Worm (Caenorhabditis elegans): ENCODE measurements around the gene hum-10.
A peak's percentile ranks its signal among the peaks of the same experiment; 100 is the strongest.

The hum-10 gene

ce11 chrX:4759718-4760117 lies 22.4 kb downstream of the hum-10 start:
- TF ChIP-seq nhr-76 (tag; optimal IDR thresholded peaks at IDR 0.05) (no peak), nhr-43 (tag; optimal IDR thresholded peaks at IDR 0.05; ENCODE audit: poor library complexity, severe bottlenecking) (no peak), nhr-77 (tag; optimal IDR thresholded peaks at IDR 0.05) (no peak), ceh-16 (tag; optimal IDR thresholded peaks at IDR 0.05) (no peak), ZK546.5 (tag; optimal IDR thresholded peaks at IDR 0.05) (no peak), unc-62 (GFP tag; optimal IDR thresholded peaks at IDR 0.05) (no peak), fos-1 (tag; optimal IDR thresholded peaks at IDR 0.05) (no peak), nhr-11 (tag; optimal IDR thresholded peaks at IDR 0.05) (no peak), nhr-237 (tag; optimal IDR thresholded peaks at IDR 0.05) (no peak), pha-4 (tag; optimal IDR thresholded peaks at IDR 0.05) (no peak), daf-12 (tag; optimal IDR thresholded peaks at IDR 0.05) (no peak), hmg-11 (tag; optimal IDR thresholded peaks at IDR 0.05) (no peak), tbx-2 (tag; optimal IDR thresholded peaks at IDR 0.05) (no peak), elt-1 (tag; optimal IDR thresholded peaks at IDR 0.05) (no peak), lsy-12 (tag; optimal IDR thresholded peaks at IDR 0.05) (no peak), ceh-9 (tag; optimal IDR thresholded peaks at IDR 0.05) (no peak), jun-1 (tag; optimal IDR thresholded peaks at IDR 0.05) (no peak)

ce11 chrX:4754725-4755124 lies 27.4 kb downstream of the hum-10 start, which contains the start of gene C39E6.2:
TSS of gene C39E6.2 (minus strand) at chrX:4755118.
- TF ChIP-seq zag-1 (tag; optimal IDR thresholded peaks at IDR 0.05) (no peak), elt-2 (tag; optimal IDR thresholded peaks at IDR 0.05) (no peak), elt-1 (tag; optimal IDR thresholded peaks at IDR 0.05) (no peak), eor-1 (tag; optimal IDR thresholded peaks at IDR 0.05) (no peak), unc-62 (GFP tag; optimal IDR thresholded peaks at IDR 0.05) (no peak), nhr-25 (tag; optimal IDR thresholded peaks at IDR 0.05) (no peak), nhr-67 (tag; optimal IDR thresholded peaks at IDR 0.05) (no peak), lin-39 (tag; optimal IDR thresholded peaks at IDR 0.05) (no peak), nfya-1 (tag; optimal IDR thresholded peaks at IDR 0.05; ENCODE audit: insufficient read depth) (no peak), nhr-11 (tag; optimal IDR thresholded peaks at IDR 0.05) (no peak), fos-1 (tag; optimal IDR thresholded peaks at IDR 0.05) (no peak), ceh-82 (tag; optimal IDR thresholded peaks at IDR 0.05) (no peak), sea-2 (GFP tag; optimal IDR thresholded peaks at IDR 0.05) (no peak), hmg-11 (tag; optimal IDR thresholded peaks at IDR 0.05) (no peak), lin-15B (tag; optimal IDR thresholded peaks at IDR 0.05) (no peak), ZK546.5 (tag; optimal IDR thresholded peaks at IDR 0.05) (no peak), mml-1 (tag; optimal IDR thresholded peaks at IDR 0.05) (no peak)

- TF ChIP-seq elt-2 (tag; optimal IDR thresholded peaks at IDR 0.05) (peak; percentile 52), pqm-1 (tag; optimal IDR thresholded peaks at IDR 0.05) (peak; percentile 49), aly-2 (tag; optimal IDR thresholded peaks at IDR 0.05) (no peak)
These were observed 33.0 kb downstream of the hum-10 start, which contains the start of gene lon-2 for ce11 chrX:4749080-4749479. TSS of gene lon-2 (minus strand) at chrX:4749083.

ce11 chrX:4744037-4744436 lies 38.1 kb downstream of the hum-10 start:
- TF ChIP-seq lin-15B (tag; optimal IDR thresholded peaks at IDR 0.05) (no peak), R02D3.7 (tag; optimal IDR thresholded peaks at IDR 0.05) (no peak), ceh-9 (tag; optimal IDR thresholded peaks at IDR 0.05) (no peak), pqm-1 (tag; optimal IDR thresholded peaks at IDR 0.05) (no peak), unc-39 (tag; optimal IDR thresholded peaks at IDR 0.05) (no peak), ztf-11 (tag; optimal IDR thresholded peaks at IDR 0.05) (no peak), lin-39 (tag; optimal IDR thresholded peaks at IDR 0.05) (peak; percentile 37), lsy-12 (tag; optimal IDR thresholded peaks at IDR 0.05) (no peak), jun-1 (tag; optimal IDR thresholded peaks at IDR 0.05) (no peak), skn-1 (tag; optimal IDR thresholded peaks at IDR 0.05) (no peak), snpc-4 (tag; optimal IDR thresholded peaks at IDR 0.05) (no peak), hmg-11 (tag; optimal IDR thresholded peaks at IDR 0.05) (peak; percentile 2)

- TF ChIP-seq unc-39 (tag; optimal IDR thresholded peaks at IDR 0.05) (no peak), lin-39 (tag; optimal IDR thresholded peaks at IDR 0.05) (peak; percentile 32), ceh-82 (tag; optimal IDR thresholded peaks at IDR 0.05) (no peak)
These were observed 39.8 kb downstream of the hum-10 start for ce11 chrX:4742285-4742684.

Data from whole organism, L3 larva.